Worm (Caenorhabditis elegans) whole organism, dauer: ENCODE results near the gene cpsf-1.
"Not testable (repeated sequence)": the region's sequence is repeated elsewhere in the genome, so short reads cannot be mapped to it uniquely, and the experiment has no call there.

Experiments used
- unc-62 ChIP-seq: sonication (generic microtip); optimal IDR thresholded peaks from 2 replicates; lab custom pipeline; 2017; ENCODE audit warnings: missing biosample characterization, missing genetic modification reagents, missing genetic modification characterization

cpsf-1 gene

ce11 chrIV:2032946-2033411 lies at the start of gene cpsf-1:
TSS of gene cpsf-1 (minus strand) at chrIV:2032996.
- TF ChIP-seq unc-62 (GFP tag; lab: Kevin White, UChicago) = no peak

- no peak for TF ChIP-seq unc-62 (GFP tag; lab: Kevin White, UChicago)
Measured at ce11 chrIV:2080340-2080739, 47.5 kb upstream of the cpsf-1 start.

ce11 chrIV:2077159-2077835 lies 44.5 kb upstream of the cpsf-1 start:
- TF ChIP-seq unc-62 (GFP tag; lab: Kevin White, UChicago) = no peak

ce11 chrIV:2065895-2066294 lies 33.1 kb upstream of the cpsf-1 start, which contains the start of gene arrd-26:
TSS of gene arrd-26 (plus strand) at chrIV:2066195.
- no peak for TF ChIP-seq unc-62 (GFP tag; lab: Kevin White, UChicago)

ce11 chrIV:2059011-2059410 lies 26.2 kb upstream of the cpsf-1 start, which contains the start of gene R05C11.2:
TSS of gene R05C11.2 (minus strand) at chrIV:2059111.
- TF ChIP-seq unc-62 (GFP tag; lab: Kevin White, UChicago) = no peak

ce11 chrIV:2057462-2057861 lies 24.7 kb upstream of the cpsf-1 start:
- TF ChIP-seq unc-62 (GFP tag; lab: Kevin White, UChicago) = no peak

ce11 chrIV:2053591-2053990 lies 20.8 kb upstream of the cpsf-1 start:
- no peak for TF ChIP-seq unc-62 (GFP tag; lab: Kevin White, UChicago)

ce11 chrIV:2052337-2052736 lies 19.5 kb upstream of the cpsf-1 start:
- no peak for TF ChIP-seq unc-62 (GFP tag; lab: Kevin White, UChicago)

- TF ChIP-seq unc-62 (GFP tag; lab: Kevin White, UChicago) = not testable (repeated sequence)
Measured at ce11 chrIV:2051195-2051594, 18.4 kb upstream of the cpsf-1 start, which contains the start of gene R05C11.4. TSS of gene R05C11.4 (plus strand) at chrIV:2051495.

ce11 chrIV:2048839-2049238 lies 16.0 kb upstream of the cpsf-1 start:
- no peak for TF ChIP-seq unc-62 (GFP tag; lab: Kevin White, UChicago)

ce11 chrIV:2037497-2037896 lies 4.7 kb upstream of the cpsf-1 start:
- no peak for TF ChIP-seq unc-62 (GFP tag; lab: Kevin White, UChicago)

ce11 chrIV:2036974-2037373 lies 4.2 kb upstream of the cpsf-1 start, which contains the start of the genes Y76B12C.9 and cng-2:
TSS of gene Y76B12C.9 (minus strand) at chrIV:2037074.
TSS of gene cng-2 (plus strand) at chrIV:2037191.
- TF ChIP-seq unc-62 (GFP tag; lab: Kevin White, UChicago) = no peak

ce11 chrIV:2008920-2009319 lies 23.9 kb downstream of the cpsf-1 start:
- TF ChIP-seq unc-62 (GFP tag; lab: Kevin White, UChicago) = no peak

- TF ChIP-seq unc-62 (GFP tag; lab: Kevin White, UChicago) = no peak
Measured at ce11 chrIV:2002290-2002689, 30.5 kb downstream of the cpsf-1 start.

ce11 chrIV:1997762-1998161 lies 35.0 kb downstream of the cpsf-1 start:
- no peak for TF ChIP-seq unc-62 (GFP tag; lab: Kevin White, UChicago)

ce11 chrIV:1992789-1993188 lies 40.0 kb downstream of the cpsf-1 start, which contains the start of gene xpc-1:
TSS of gene xpc-1 (plus strand) at chrIV:1993089.
- no peak for TF ChIP-seq unc-62 (GFP tag; lab: Kevin White, UChicago)

- TF ChIP-seq unc-62 (GFP tag; lab: Kevin White, UChicago) = no peak
Measured at ce11 chrIV:1990843-1991339, 41.9 kb downstream of the cpsf-1 start.
